Fruit fly (Drosophila melanogaster): ENCODE measurements around the gene CG15177.

Gene CG15177

dm6 chr3R:6665117-6665654 is 36.1 kb upstream of the CG15177 start:
- peak; percentile 50; the same call in 1 of the 3 replicates for TF ChIP-seq fd96Ca (GFP tag; IDR thresholded peaks at IDR 0.05)
- TF ChIP-seq EcR (GFP tag; optimal IDR thresholded peaks at IDR 0.05): no peak

- TF ChIP-seq CG4496 (GFP tag; IDR thresholded peaks at IDR 0.05): peak; percentile 76
- TF ChIP-seq CG17806 (tag; optimal IDR thresholded peaks at IDR 0.05): no peak
- peak; percentile 19 for TF ChIP-seq CG8159 (tag; optimal IDR thresholded peaks at IDR 0.05)
- peak; percentile 51; the same call in 2 of the 3 replicates for TF ChIP-seq fd96Ca (GFP tag; IDR thresholded peaks at IDR 0.05)
- TF ChIP-seq Ets98B (GFP tag; IDR thresholded peaks at IDR 0.05): no peak; the same call in 1 of the 2 replicates
- peak; percentile 50 for TF ChIP-seq CG14655 (GFP tag; optimal IDR thresholded peaks at IDR 0.05)
- no peak for TF ChIP-seq CG12605 (GFP tag; IDR thresholded peaks at IDR 0.05)
- TF ChIP-seq CG8301 (tag; optimal IDR thresholded peaks at IDR 0.05): no peak
- peak; percentile 11 for TF ChIP-seq CG9948 (tag; optimal IDR thresholded peaks at IDR 0.05)
- no peak for TF ChIP-seq Pif1B (GFP tag; optimal IDR thresholded peaks at IDR 0.05)
Observed at dm6 chr3R:6664371-6665116, 35.4 kb upstream of the CG15177 start.

dm6 chr3R:6663289-6663666 is 34.2 kb upstream of the CG15177 start:
- no peak for TF ChIP-seq CG9948 (tag; optimal IDR thresholded peaks at IDR 0.05)
- TF ChIP-seq Ets98B (GFP tag; IDR thresholded peaks at IDR 0.05): no peak
- TF ChIP-seq CG8159 (tag; optimal IDR thresholded peaks at IDR 0.05): no peak
- TF ChIP-seq CG32121 (GFP tag; IDR thresholded peaks at IDR 0.05): no peak
- no peak for TF ChIP-seq CG4496 (GFP tag; IDR thresholded peaks at IDR 0.05)

- TF ChIP-seq Pif1A (GFP tag; optimal IDR thresholded peaks at IDR 0.05): no peak
- no peak for TF ChIP-seq D1 (tag; optimal IDR thresholded peaks at IDR 0.05)
- TF ChIP-seq CG10348 (GFP tag; IDR thresholded peaks at IDR 0.05): no peak
- no peak; the same call in 2 of the 3 replicates for TF ChIP-seq fd96Ca (GFP tag; IDR thresholded peaks at IDR 0.05)
- no peak for TF ChIP-seq EcR (GFP tag; optimal IDR thresholded peaks at IDR 0.05)
- TF ChIP-seq CG4496 (GFP tag; IDR thresholded peaks at IDR 0.05): no peak
- TF ChIP-seq CG12605 (GFP tag; IDR thresholded peaks at IDR 0.05): no peak
- TF ChIP-seq Snoo (tag; optimal IDR thresholded peaks at IDR 0.05): no peak
- no peak for TF ChIP-seq CG15710 (tag; optimal IDR thresholded peaks at IDR 0.05)
- TF ChIP-seq CG8159 (tag; optimal IDR thresholded peaks at IDR 0.05): no peak
- TF ChIP-seq CG13204 (GFP tag; optimal IDR thresholded peaks at IDR 0.05): no peak
- no peak for TF ChIP-seq Ets98B (GFP tag; IDR thresholded peaks at IDR 0.05)
- TF ChIP-seq rn (GFP tag; IDR thresholded peaks at IDR 0.05): no peak
- no peak for TF ChIP-seq gl (tag; optimal IDR thresholded peaks at IDR 0.05)
Observed at dm6 chr3R:6662613-6663288, 33.6 kb upstream of the CG15177 start.

dm6 chr3R:6659941-6660340 is 30.8 kb upstream of the CG15177 start, which contains the start of gene agt:
Gene agt (minus strand): TSS chr3R:6660100.
- no peak for TF ChIP-seq gl (tag; optimal IDR thresholded peaks at IDR 0.05)
- no peak for TF ChIP-seq Ets98B (GFP tag; IDR thresholded peaks at IDR 0.05)
- TF ChIP-seq CG32121 (GFP tag; IDR thresholded peaks at IDR 0.05): no peak
- TF ChIP-seq CG4496 (GFP tag; IDR thresholded peaks at IDR 0.05): 0 out of 3 replicates have a peak, but pooled peaks have one; percentile 20

dm6 chr3R:6657278-6658246 is 28.4 kb upstream of the CG15177 start, which contains the start of the genes CG1307 and twr:
Gene CG1307 (minus strand): TSS chr3R:6657442.
Gene twr (plus strand): TSS chr3R:6657882.
- TF ChIP-seq gl (tag; optimal IDR thresholded peaks at IDR 0.05) (no peak), EcR (GFP tag; optimal IDR thresholded peaks at IDR 0.05) (peak; percentile 84), Snoo (tag; optimal IDR thresholded peaks at IDR 0.05) (no peak), CG9948 (tag; optimal IDR thresholded peaks at IDR 0.05) (peak; percentile 4), CG12605 (GFP tag; IDR thresholded peaks at IDR 0.05) (peak; percentile 50; the same call in 1 of the 2 replicates), CG4496 (GFP tag; IDR thresholded peaks at IDR 0.05) (0 out of 3 replicates have a peak, but pooled peaks have one; percentile 25)
